Fruit fly (Drosophila melanogaster) whole organism, embryonic: ENCODE measurements around the gene CG32813.

Experiments used
- CG10979 ChIP-seq: fragments of 200-800 bp; sonication (Bioruptor generic); optimal IDR thresholded peaks from 2 replicates; lab custom pipeline; 2018; ENCODE audit warnings: missing biosample characterization, mild to moderate bottlenecking, missing genetic modification characterization, moderate library complexity
- CG13894 ChIP-seq: fragments of 200-800 bp; sonication (Bioruptor generic); optimal IDR thresholded peaks from 3 replicates; lab custom pipeline; 2018; ENCODE audit warnings: missing biosample characterization, mild to moderate bottlenecking, missing genetic modification characterization, moderate library complexity
- CG14441 ChIP-seq: fragments of 200-800 bp; sonication (Bioruptor generic); IDR thresholded peaks from 2 replicates; pipeline ENCODE4 v1.3.6; 2022; ENCODE audit warnings: missing biosample characterization, missing genetic modification characterization
- CG17612 ChIP-seq: fragments of 200-800 bp; sonication (Bioruptor generic); IDR thresholded peaks from 2 replicates; pipeline ENCODE4 v1.3.6; 2022; ENCODE audit warnings: missing biosample characterization, missing genetic modification characterization
- CG18262 ChIP-seq: fragments of 200-800 bp; optimal IDR thresholded peaks from 3 replicates; lab custom pipeline; 2019; ENCODE audit warnings: missing biosample characterization, mild to moderate bottlenecking, missing genetic modification characterization, moderate library complexity
- CG2712 ChIP-seq: fragments of 200-800 bp; optimal IDR thresholded peaks from 3 replicates; lab custom pipeline; 2019; ENCODE audit warnings: missing biosample characterization, mild to moderate bottlenecking, missing genetic modification characterization, moderate library complexity
- CG30403 ChIP-seq: fragments of 200-800 bp; sonication (Bioruptor generic); optimal IDR thresholded peaks from 3 replicates; lab custom pipeline; 2016; ENCODE audit warnings: missing biosample characterization, missing genetic modification characterization
- CG42726 ChIP-seq: fragments of 200-800 bp; sonication (Bioruptor generic); IDR thresholded peaks from 2 replicates; pipeline ENCODE4 v1.3.6; 2022; ENCODE audit warnings: missing biosample characterization, missing genetic modification characterization; ENCODE audit not compliant: partially characterized antibody
- CG9797 ChIP-seq: fragments of 200-800 bp; sonication (Bioruptor generic); optimal IDR thresholded peaks from 3 replicates; lab custom pipeline; 2018; ENCODE audit warnings: missing biosample characterization, mild to moderate bottlenecking, missing genetic modification characterization
- CTCF ChIP-seq: fragments of 200-800 bp; sonication (Bioruptor generic); optimal IDR thresholded peaks from 2 replicates; lab custom pipeline; 2017; ENCODE audit warnings: missing biosample characterization, mild to moderate bottlenecking, missing genetic modification characterization, moderate library complexity
- Deaf1 ChIP-seq: fragments of 200-800 bp; optimal IDR thresholded peaks from 3 replicates; lab custom pipeline; 2019; ENCODE audit warnings: missing biosample characterization, mild to moderate bottlenecking, missing genetic modification characterization, moderate library complexity
- E2f1 ChIP-seq: fragments of 200-800 bp; sonication (Bioruptor generic); IDR thresholded peaks from 2 replicates; pipeline ENCODE4 v1.3.6; 2022; ENCODE audit warnings: missing biosample characterization, missing genetic modification characterization
- E2f2 ChIP-seq: fragments of 200-800 bp; sonication (Bioruptor generic); IDR thresholded peaks from 2 replicates; pipeline ENCODE4 v1.3.6; 2022; ENCODE audit warnings: missing biosample characterization, missing genetic modification characterization
- H2.0 ChIP-seq: fragments of 200-800 bp; sonication (Bioruptor generic); IDR thresholded peaks from 2 replicates; pipeline ENCODE4 v1.3.6; 2022; ENCODE audit warnings: missing biosample characterization, missing genetic modification characterization
- HLH4C ChIP-seq: fragments of 200-800 bp; sonication (Bioruptor generic); IDR thresholded peaks from 3 replicates; pipeline ENCODE4 v1.3.6; 2022; ENCODE audit warnings: missing biosample characterization, missing genetic modification characterization; ENCODE audit not compliant: partially characterized antibody
- Med ChIP-seq: fragments of 200-800 bp; sonication (Bioruptor generic); peaks from one replicate; lab custom pipeline; 2016; ENCODE audit warnings: missing biosample characterization, missing genetic modification characterization, mild to moderate bottlenecking, inconsistent platforms, moderate library complexity
- Oli ChIP-seq: fragments of 200-800 bp; sonication (Bioruptor generic); optimal IDR thresholded peaks from 2 replicates; lab custom pipeline; 2018; ENCODE audit warnings: missing biosample characterization, mild to moderate bottlenecking, missing genetic modification characterization, moderate library complexity
- Ptx1 ChIP-seq: fragments of 200-800 bp; sonication (Bioruptor generic); IDR thresholded peaks from 2 replicates; pipeline ENCODE4 v1.3.6; 2022; ENCODE audit warnings: missing biosample characterization, missing genetic modification characterization
- Taf1 ChIP-seq: fragments of 200-800 bp; sonication (Bioruptor generic); IDR thresholded peaks from 2 replicates; pipeline ENCODE4 v1.3.6; 2022; ENCODE audit warnings: missing biosample characterization, missing genetic modification characterization
- YL-1 ChIP-seq: fragments of 200-800 bp; sonication (Bioruptor generic); optimal IDR thresholded peaks from 3 replicates; lab custom pipeline; 2017; ENCODE audit warnings: missing biosample characterization, mild to moderate bottlenecking, missing genetic modification characterization
- ap ChIP-seq: fragments of 200-800 bp; sonication (Bioruptor generic); IDR thresholded peaks from 2 replicates; pipeline ENCODE4 v1.3.6; 2022; ENCODE audit warnings: missing biosample characterization, missing genetic modification characterization
- ato ChIP-seq: fragments of 200-800 bp; sonication (Bioruptor generic); IDR thresholded peaks from 2 replicates; pipeline ENCODE4 v1.3.6; 2022; ENCODE audit warnings: missing biosample characterization, missing genetic modification characterization; ENCODE audit not compliant: partially characterized antibody
- bsh ChIP-seq, 2 experiments: fragments of 200-800 bp; sonication (Bioruptor generic); optimal IDR thresholded peaks; 2 replicates each; lab custom pipeline; 2017 to 2018; ENCODE audit warnings: mild to moderate bottlenecking in 2 of 2, missing biosample characterization in 2 of 2, missing genetic modification characterization in 2 of 2, moderate library complexity in 1 of 2
- btn ChIP-seq: fragments of 200-800 bp; sonication (Bioruptor generic); optimal IDR thresholded peaks from 2 replicates; lab custom pipeline; 2016; ENCODE audit warnings: missing biosample characterization, missing genetic modification characterization
- caup ChIP-seq: fragments of 200-800 bp; sonication (Bioruptor generic); optimal IDR thresholded peaks from 3 replicates; lab custom pipeline; 2017; ENCODE audit warnings: missing biosample characterization, mild to moderate bottlenecking, missing genetic modification characterization, moderate library complexity; ENCODE audit not compliant: severe bottlenecking
- ci ChIP-seq: fragments of 200-800 bp; sonication (Bioruptor generic); IDR thresholded peaks from 3 replicates; pipeline ENCODE4 v1.3.6; 2022; ENCODE audit warnings: missing biosample characterization, missing genetic modification characterization
- corto ChIP-seq: fragments of 200-800 bp; sonication (Bioruptor generic); optimal IDR thresholded peaks from 2 replicates; lab custom pipeline; 2016; ENCODE audit warnings: missing biosample characterization, mild to moderate bottlenecking, missing genetic modification characterization, moderate library complexity
- crc ChIP-seq: fragments of 200-800 bp; sonication (Bioruptor generic); optimal IDR thresholded peaks from 2 replicates; lab custom pipeline; 2016; ENCODE audit warnings: missing biosample characterization, missing genetic modification characterization
- dm ChIP-seq: fragments of 200-800 bp; sonication (Bioruptor generic); optimal IDR thresholded peaks from 3 replicates; lab custom pipeline; 2016; ENCODE audit warnings: missing biosample characterization, missing genetic modification characterization
- gem ChIP-seq: fragments of 200-800 bp; sonication (Bioruptor generic); optimal IDR thresholded peaks from 2 replicates; lab custom pipeline; 2019; ENCODE audit warnings: missing biosample characterization, mild to moderate bottlenecking, missing genetic modification characterization, moderate library complexity
- insv ChIP-seq, 2 experiments: fragments of 200-800 bp; sonication (Bioruptor generic); optimal IDR thresholded peaks; 3 replicates each; lab custom pipeline; 2016 to 2018; ENCODE audit warnings: missing biosample characterization in 2 of 2, missing genetic modification characterization in 2 of 2
- kay ChIP-seq: fragments of 200-800 bp; sonication (Bioruptor generic); optimal IDR thresholded peaks from 2 replicates; lab custom pipeline; 2016; ENCODE audit warnings: missing biosample characterization, missing genetic modification characterization
- lab ChIP-seq: fragments of 200-800 bp; sonication (Bioruptor generic); optimal IDR thresholded peaks from 3 replicates; lab custom pipeline; 2017; ENCODE audit warnings: missing biosample characterization, missing genetic modification characterization, mild to moderate bottlenecking, moderate library complexity, missing genetic modification reagents
- mld ChIP-seq: fragments of 200-800 bp; sonication (Bioruptor generic); IDR thresholded peaks from 3 replicates; pipeline ENCODE4 v1.3.6; 2022; ENCODE audit warnings: missing biosample characterization, missing genetic modification characterization; ENCODE audit not compliant: partially characterized antibody
- pho ChIP-seq: fragments of 200-800 bp; sonication (Bioruptor generic); optimal IDR thresholded peaks from 2 replicates; lab custom pipeline; 2016; ENCODE audit warnings: missing biosample characterization, missing genetic modification characterization
- pita ChIP-seq: fragments of 200-800 bp; sonication (Bioruptor generic); optimal IDR thresholded peaks from 2 replicates; lab custom pipeline; 2017; ENCODE audit warnings: missing biosample characterization, mild to moderate bottlenecking, missing genetic modification characterization
- sd ChIP-seq: fragments of 200-800 bp; sonication (Bioruptor generic); optimal IDR thresholded peaks from 3 replicates; lab custom pipeline; 2018; ENCODE audit warnings: missing biosample characterization, mild to moderate bottlenecking, missing genetic modification characterization, moderate library complexity
- sna ChIP-seq: fragments of 200-800 bp; sonication (Bioruptor generic); IDR thresholded peaks from 2 replicates; pipeline ENCODE4 v1.3.6; 2022; ENCODE audit warnings: missing biosample characterization, missing genetic modification characterization; ENCODE audit not compliant: partially characterized antibody
- tll ChIP-seq, 2 experiments: fragments of 200-800 bp in 1 of 2; fragments of >200 bp in 1 of 2; sonication (Bioruptor generic) in 1 of 2; optimal IDR thresholded peaks; 2 replicates each; lab custom pipeline; 2017 to 2019; ENCODE audit warnings: missing biosample characterization in 2 of 2, missing genetic modification characterization in 2 of 2, mild to moderate bottlenecking in 1 of 2, moderate library complexity in 1 of 2
- toy ChIP-seq: fragments of 200-800 bp; sonication (Bioruptor generic); IDR thresholded peaks from 2 replicates; pipeline ENCODE4 v1.3.6; 2022; ENCODE audit warnings: missing biosample characterization, missing genetic modification characterization
- z ChIP-seq: fragments of 200-800 bp; sonication (Bioruptor generic); IDR thresholded peaks from 3 replicates; pipeline ENCODE4 v1.3.6; 2022; ENCODE audit warnings: missing biosample characterization, missing genetic modification characterization

CG32813 gene

DNA sequence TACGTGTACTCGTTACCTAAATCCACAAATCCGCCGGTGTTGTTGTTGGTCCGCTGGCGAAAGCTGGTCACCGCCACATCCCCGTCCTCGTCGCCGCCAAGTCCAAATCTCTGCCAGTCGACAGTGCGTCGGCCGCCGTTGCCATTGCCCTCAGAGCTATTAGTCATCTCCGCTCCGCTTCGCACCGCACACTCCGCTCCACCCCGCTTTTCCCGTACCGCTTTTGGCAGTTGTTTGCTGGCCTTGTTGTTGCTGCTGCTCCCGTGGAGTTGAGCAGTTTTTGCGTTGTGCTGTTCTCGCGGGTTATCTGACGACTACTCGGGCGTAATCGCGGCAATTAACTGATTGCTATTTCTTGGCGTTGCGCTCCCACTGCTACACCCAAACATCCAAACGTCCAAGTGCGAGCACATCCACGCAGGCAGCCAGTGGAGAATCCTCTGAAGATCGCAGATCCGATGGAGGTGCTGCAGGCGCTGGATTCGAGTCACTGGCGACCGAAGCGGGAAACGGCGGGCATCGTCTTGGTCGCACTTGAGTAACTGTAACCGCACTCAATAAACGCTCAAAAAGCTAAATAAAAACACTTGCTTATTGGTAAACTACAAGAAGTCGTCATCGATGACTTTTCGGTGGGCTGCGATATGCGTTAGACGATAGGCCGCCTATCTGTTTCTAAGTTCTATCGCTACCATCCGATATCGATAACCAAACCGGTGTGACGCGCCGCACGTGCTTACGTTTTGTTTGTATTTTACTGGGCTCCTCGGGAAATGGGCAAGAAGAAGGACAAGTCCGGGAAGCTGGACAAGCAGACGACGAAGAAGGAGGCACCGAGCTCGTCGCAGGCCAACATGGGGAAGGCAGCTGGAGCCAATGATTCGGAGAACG, 27.1 kb upstream of the CG32813 start, which contains the start of the genes CG12773 and CG11417 (continued):
- no peak for TF ChIP-seq pho
- peak; percentile 37 for TF ChIP-seq E2f2 (GFP tag; lab: Robert Waterston, UW)
- TF ChIP-seq Med (GFP tag; lab: Kevin White, UChicago): peak; percentile 63
- peak; percentile 93 for TF ChIP-seq HLH4C (GFP tag; lab: Robert Waterston, UW)
- peak; percentile 74 for TF ChIP-seq kay (GFP tag; lab: Kevin White, UChicago)
- TF ChIP-seq dm (GFP tag; lab: Kevin White, UChicago): peak; percentile 91
- TF ChIP-seq sna (GFP tag; lab: Robert Waterston, UW): peak; percentile 84
- no peak for TF ChIP-seq caup (GFP tag; lab: Kevin White, UChicago)
- no peak for TF ChIP-seq toy (GFP tag; lab: Robert Waterston, UW)
- peak; percentile 95 for TF ChIP-seq ato (GFP tag; lab: Robert Waterston, UW)
- peak; percentile 23 for TF ChIP-seq YL-1
- TF ChIP-seq CG17612 (GFP tag; lab: Robert Waterston, UW): no peak
- no peak for TF ChIP-seq insv (GFP tag; optimal IDR thresholded peaks at IDR 0.05; lab: Kevin White, UChicago)
- peak; percentile 58; the same call in 1 of the 2 replicates for TF ChIP-seq CG42726 (GFP tag; lab: Robert Waterston, UW)

dm6 chrX:1357501-1357900, 23.2 kb upstream of the CG32813 start, which contains the start of gene png:
Gene png (minus strand): TSS chrX:1357601.
- TF ChIP-seq CTCF (peak; percentile 83), Deaf1 (tag; lab: Kevin White, UChicago) (no peak)
- TF ChIP-seq, all 482 proteins: peak for 1

DNA sequence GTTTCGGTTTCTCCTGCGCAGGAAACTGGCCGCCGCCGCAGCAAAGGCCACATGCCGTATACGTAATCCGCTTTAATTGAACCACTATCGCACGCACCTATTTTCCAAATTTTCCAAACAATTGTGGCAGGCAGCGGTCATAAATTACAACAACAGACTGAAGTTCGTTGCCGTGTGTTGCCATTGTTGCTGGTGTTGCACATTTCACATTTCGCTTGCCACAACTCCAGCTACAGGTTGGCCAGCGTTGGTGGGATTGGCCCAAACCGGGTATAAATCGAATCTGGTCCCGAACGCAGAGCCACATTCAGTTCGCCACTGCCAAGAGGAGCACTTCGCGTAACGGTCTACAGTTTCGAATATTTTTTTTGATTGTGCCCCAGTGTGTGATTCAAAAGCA, 11.8 kb upstream of the CG32813 start, which contains the start of gene CG14770:
TSS of gene CG14770 (plus strand) at position 301 of the 400 bp plus-strand sequence.
- no peak for TF ChIP-seq Oli (tag; lab: Kevin White, UChicago)
- TF ChIP-seq CG10979 (tag; lab: Kevin White, UChicago): no peak

- TF ChIP-seq ap: no peak
- 0 out of 2 replicates have a peak, but pooled peaks have one; percentile 4 for TF ChIP-seq H2.0 (GFP tag; lab: Robert Waterston, UW)
- TF ChIP-seq Ptx1: no peak
- TF ChIP-seq Taf1 (GFP tag; lab: Robert Waterston, UW): no peak
- TF ChIP-seq CG9797 (GFP tag; lab: Kevin White, UChicago): peak; percentile 30
- no peak for TF ChIP-seq corto (GFP tag; lab: Kevin White, UChicago)
- TF ChIP-seq E2f1 (GFP tag; lab: Robert Waterston, UW): peak; percentile 47; the same call in 1 of the 2 replicates
- peak; percentile 82 for TF ChIP-seq mld (GFP tag; lab: Robert Waterston, UW)
- no peak for TF ChIP-seq sd
- TF ChIP-seq btn (GFP tag; lab: Kevin White, UChicago): no peak
- peak; percentile 49 for TF ChIP-seq CG2712
- TF ChIP-seq tll (GFP tag; optimal IDR thresholded peaks at IDR 0.05; lab: Kevin White, UChicago): peak in 1 of 2 experiments; percentile 79
- peak; percentile 67 for TF ChIP-seq CG30403 (GFP tag; lab: Kevin White, UChicago)
- no peak for TF ChIP-seq pita (GFP tag; lab: Kevin White, UChicago)
- peak; percentile 23 for TF ChIP-seq CG10979 (tag; lab: Kevin White, UChicago)
- peak; percentile 8 for TF ChIP-seq CG18262 (tag; lab: Kevin White, UChicago)
- TF ChIP-seq bsh (GFP tag; optimal IDR thresholded peaks at IDR 0.05; lab: Kevin White, UChicago): peak in 1 of 2 experiments; percentile 44
- TF ChIP-seq crc (GFP tag; lab: Kevin White, UChicago): no peak
- no peak for TF ChIP-seq CG13894
- TF ChIP-seq z (GFP tag; lab: Robert Waterston, UW): no peak
- no peak for TF ChIP-seq Deaf1 (tag; lab: Kevin White, UChicago)
- peak; percentile 54 for TF ChIP-seq CG14441 (GFP tag; lab: Robert Waterston, UW)
- TF ChIP-seq lab (GFP tag; lab: Kevin White, UChicago): no peak
- TF ChIP-seq gem: no peak
- TF ChIP-seq ci: peak; percentile 69
These were observed 10.5 kb upstream of the CG32813 start, which contains the start of gene ssx for dm6 chrX:1370104-1370802. Gene ssx (plus strand): TSS chrX:1370580.
